Fruit fly (Drosophila melanogaster): Measurements from ENCODE around the gene Ude.
A peak's percentile ranks its signal among the peaks of the same experiment; 100 is the strongest.

Gene Ude

DNA sequence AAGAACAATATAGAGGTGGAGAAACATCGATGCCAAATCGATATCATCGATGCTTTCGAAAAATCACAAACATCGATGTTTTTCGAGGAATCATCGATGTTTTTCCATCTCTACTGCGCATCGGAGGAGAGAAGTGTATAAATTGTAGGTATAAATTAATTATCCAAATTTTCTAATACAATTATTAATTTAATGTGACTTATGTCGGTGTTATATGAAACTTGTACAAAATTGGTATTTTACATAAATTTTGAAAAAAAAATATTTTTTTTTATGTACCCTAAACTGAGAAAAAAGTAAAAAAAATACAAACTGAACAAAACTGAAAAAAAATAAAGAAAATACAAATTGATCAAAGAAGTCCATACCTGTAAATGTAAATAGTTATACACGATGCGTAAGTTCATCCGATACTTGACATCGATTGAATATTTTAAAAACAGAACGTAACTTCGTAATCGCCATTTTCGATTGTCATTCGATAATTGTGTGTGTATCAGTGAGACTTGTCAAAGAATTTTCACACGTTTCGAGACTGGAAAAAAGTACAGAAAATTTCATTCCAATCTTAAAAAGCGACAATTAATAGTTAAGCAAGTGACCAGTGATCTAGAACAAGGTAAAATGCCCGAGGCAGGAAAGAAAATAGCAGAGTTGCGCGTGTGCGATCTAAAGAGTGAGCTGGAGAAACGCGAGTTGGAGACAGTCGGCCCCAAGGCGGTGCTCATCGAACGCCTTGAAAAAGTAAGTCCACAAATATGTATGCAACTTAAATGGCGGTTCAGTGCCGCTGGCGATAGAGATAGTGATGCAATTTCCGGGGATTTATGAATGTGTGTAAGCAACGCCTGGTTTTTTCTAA lies 17.8 kb upstream of the Ude start, which contains the start of the genes CG5808 and Saf-B (continued):
- TF ChIP-seq CG6689 (GFP tag; IDR thresholded peaks at IDR 0.05): peak; percentile 70
- no peak for TF ChIP-seq Sox100B (GFP tag; optimal IDR thresholded peaks at IDR 0.05)
- peak; percentile 53; the same call in 1 of the 2 replicates for TF ChIP-seq Rfx (GFP tag; IDR thresholded peaks at IDR 0.05)
- TF ChIP-seq Max (GFP tag; optimal IDR thresholded peaks at IDR 0.05): peak; percentile 61
- TF ChIP-seq CG15514 (GFP tag; optimal IDR thresholded peaks at IDR 0.05): peak; percentile 41
- TF ChIP-seq CG18476 (GFP tag; optimal IDR thresholded peaks at IDR 0.05): peak; percentile 59
- TF ChIP-seq hbn (GFP tag; IDR thresholded peaks at IDR 0.05; ENCODE audit: partially characterized antibody): peak; percentile 67
- TF ChIP-seq Mes4 (GFP tag; optimal IDR thresholded peaks at IDR 0.05): no peak
- peak; percentile 55 for TF ChIP-seq tin (GFP tag; optimal IDR thresholded peaks at IDR 0.05)
- peak; percentile 29 for TF ChIP-seq dmrt11E (tag; optimal IDR thresholded peaks at IDR 0.05)
- TF ChIP-seq jumu (GFP tag; optimal IDR thresholded peaks at IDR 0.05): no peak
- TF ChIP-seq CG12744 (GFP tag; optimal IDR thresholded peaks at IDR 0.05): no peak
- no peak for TF ChIP-seq h (optimal IDR thresholded peaks at IDR 0.05)
- peak; percentile 23 for TF ChIP-seq bcd (GFP tag; optimal IDR thresholded peaks at IDR 0.05)
- TF ChIP-seq Stat92E (GFP tag; optimal IDR thresholded peaks at IDR 0.05): no peak
- TF ChIP-seq CG9932 (GFP tag; IDR thresholded peaks at IDR 0.05): peak; percentile 38; the same call in 1 of the 2 replicates
- no peak for TF ChIP-seq CG3407 (GFP tag; optimal IDR thresholded peaks at IDR 0.05)
- no peak for TF ChIP-seq scrt (GFP tag; optimal IDR thresholded peaks at IDR 0.05)
- no peak for TF ChIP-seq Optix (GFP tag; IDR thresholded peaks at IDR 0.05)
- no peak for TF ChIP-seq unpg (GFP tag; optimal IDR thresholded peaks at IDR 0.05)
- TF ChIP-seq Sry-β (GFP tag; optimal IDR thresholded peaks at IDR 0.05): peak; percentile 10
- no peak for TF ChIP-seq wdn (GFP tag; IDR thresholded peaks at IDR 0.05)
- no peak for TF ChIP-seq Mrtf (GFP tag; IDR thresholded peaks at IDR 0.05)
- TF ChIP-seq CG7786 (GFP tag; optimal IDR thresholded peaks at IDR 0.05): no peak
- TF ChIP-seq CG9727 (GFP tag; optimal IDR thresholded peaks at IDR 0.05): peak; percentile 76
- TF ChIP-seq CG7928 (GFP tag; optimal IDR thresholded peaks at IDR 0.05): peak; percentile 18
- TF ChIP-seq luna (GFP tag; optimal IDR thresholded peaks at IDR 0.05): no peak
- no peak for TF ChIP-seq CG12236 (GFP tag; optimal IDR thresholded peaks at IDR 0.05)
- TF ChIP-seq seq (GFP tag; IDR thresholded peaks at IDR 0.05): no peak; the same call in 1 of the 2 replicates
- peak; percentile 54 for TF ChIP-seq CG3995 (GFP tag; optimal IDR thresholded peaks at IDR 0.05)
- TF ChIP-seq kay (GFP tag; optimal IDR thresholded peaks at IDR 0.05): peak; percentile 54
- peak; percentile 70 for TF ChIP-seq CG8924 (tag; optimal IDR thresholded peaks at IDR 0.05)
- TF ChIP-seq Ets65A (GFP tag): peak; percentile 93
- no peak for TF ChIP-seq CG11456 (GFP tag; IDR thresholded peaks at IDR 0.05)
- TF ChIP-seq lov (optimal IDR thresholded peaks at IDR 0.05): no peak
- TF ChIP-seq lov (GFP tag; IDR thresholded peaks at IDR 0.05): no peak
- peak; percentile 22 for TF ChIP-seq CG2120 (GFP tag; optimal IDR thresholded peaks at IDR 0.05)
- TF ChIP-seq dpn (GFP tag; optimal IDR thresholded peaks at IDR 0.05): peak in 1 of 2 experiments; percentile 32
- TF ChIP-seq CG14667 (GFP tag; IDR thresholded peaks at IDR 0.05): peak; percentile 38; the same call in 1 of the 2 replicates
- TF ChIP-seq CG4404 (GFP tag; IDR thresholded peaks at IDR 0.05): peak; percentile 48; the same call in 1 of the 2 replicates
- peak; percentile 65 for TF ChIP-seq CoRest (tag; optimal IDR thresholded peaks at IDR 0.05)
- TF ChIP-seq CG13123 (GFP tag; optimal IDR thresholded peaks at IDR 0.05): no peak
- TF ChIP-seq trem (tag; optimal IDR thresholded peaks at IDR 0.05): peak; percentile 68
- TF ChIP-seq CG2712 (tag; optimal IDR thresholded peaks at IDR 0.05): peak; percentile 61
- no peak for TF ChIP-seq otp (GFP tag; IDR thresholded peaks at IDR 0.05)
- peak; percentile 49 for TF ChIP-seq nerfin-1 (tag; optimal IDR thresholded peaks at IDR 0.05)
- no peak for TF ChIP-seq grau (tag; optimal IDR thresholded peaks at IDR 0.05)
- peak; percentile 60 for TF ChIP-seq slbo (GFP tag; IDR thresholded peaks at IDR 0.05)
- TF ChIP-seq CG10654 (GFP tag; optimal IDR thresholded peaks at IDR 0.05): peak; percentile 60
- TF ChIP-seq zfh2 (GFP tag; optimal IDR thresholded peaks at IDR 0.05): peak; percentile 31

All from whole organism, embryonic.